Worm (Caenorhabditis elegans): ENCODE measurements around the gene T05A8.8.

DNA sequence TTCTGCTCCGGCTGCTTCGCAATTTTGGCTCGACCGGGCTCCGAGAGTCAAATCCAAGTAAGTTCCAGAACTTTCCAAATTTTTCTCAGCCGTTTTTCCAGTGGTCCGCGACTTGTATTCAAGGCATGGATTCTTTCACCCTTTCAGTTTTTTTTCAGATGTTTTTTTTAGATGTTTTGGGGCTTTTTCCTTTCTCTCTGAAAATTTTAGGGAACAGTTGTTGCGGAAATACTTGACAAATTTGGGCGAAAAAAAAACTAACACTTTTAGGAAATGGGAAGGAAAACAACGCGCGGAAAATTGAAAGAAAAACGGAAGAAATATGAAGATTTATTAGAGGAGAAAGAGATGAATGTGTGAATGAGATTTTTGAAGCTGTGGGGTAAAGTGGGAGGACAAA is 10.9 kb upstream of the T05A8.8 start, which contains the start of the genes T05A8.11 and nep-2:
- TF ChIP-seq ref-1 (GFP tag; conservative IDR thresholded peaks at IDR 0.05) (no peak), flt-1 (GFP tag; IDR thresholded peaks at IDR 0.05) (no peak), med-1 (GFP tag; optimal IDR thresholded peaks at IDR 0.05; ENCODE audit: insufficient read depth) (no peak), tab-1 (GFP tag; IDR thresholded peaks at IDR 0.05) (no peak), ztf-29 (GFP tag; IDR thresholded peaks at IDR 0.05) (no peak), T22C8.4 (GFP tag; IDR thresholded peaks at IDR 0.05) (no peak), cog-1 (tag; optimal IDR thresholded peaks at IDR 0.05) (no peak), ztf-23 (GFP tag; IDR thresholded peaks at IDR 0.05) (no peak)
